Fruit fly (Drosophila melanogaster) whole organism, embryonic: ENCODE measurements around the gene CG12493.
A peak's percentile ranks its signal among the peaks of the same experiment; 100 is the strongest.

Experiments used
- ATbp ChIP-seq: fragments of 200-800 bp; sonication (Bioruptor generic); optimal IDR thresholded peaks from 2 replicates; lab custom pipeline; 2017; ENCODE audit warnings: missing biosample characterization, mild to moderate bottlenecking, missing genetic modification characterization, missing genetic modification reagents
- Bgb ChIP-seq: fragments of 200-800 bp; sonication (Bioruptor generic); IDR thresholded peaks from 2 replicates; pipeline ENCODE4 v1.3.6; 2022; ENCODE audit warnings: missing biosample characterization, missing genetic modification characterization; ENCODE audit not compliant: partially characterized antibody
- CG11504 ChIP-seq: fragments of 200-800 bp; sonication (Bioruptor generic); optimal IDR thresholded peaks from 3 replicates; lab custom pipeline; 2019; ENCODE audit warnings: missing biosample characterization, mild to moderate bottlenecking, missing genetic modification characterization, moderate library complexity
- CG11695 ChIP-seq: fragments of 200-800 bp; sonication (Bioruptor generic); IDR thresholded peaks from 3 replicates; pipeline ENCODE4 v1.3.6; 2022; ENCODE audit warnings: missing biosample characterization, missing genetic modification characterization
- CG1529 ChIP-seq: fragments of 200-800 bp; sonication (Bioruptor generic); optimal IDR thresholded peaks from 3 replicates; lab custom pipeline; 2018; ENCODE audit warnings: missing biosample characterization, missing genetic modification characterization
- CG1603 ChIP-seq: fragments of 200-800 bp; sonication (Bioruptor generic); optimal IDR thresholded peaks from 2 replicates; lab custom pipeline; 2019; ENCODE audit warnings: missing biosample characterization, mild to moderate bottlenecking, missing genetic modification characterization, moderate library complexity
- CG16815 ChIP-seq: fragments of 200-800 bp; sonication (Bioruptor generic); optimal IDR thresholded peaks from 3 replicates; lab custom pipeline; 2017; ENCODE audit warnings: missing biosample characterization, mild to moderate bottlenecking, missing genetic modification characterization
- CG17912 ChIP-seq: fragments of 200-800 bp; sonication (Bioruptor generic); optimal IDR thresholded peaks from 2 replicates; lab custom pipeline; 2018; ENCODE audit warnings: missing biosample characterization, mild to moderate bottlenecking, missing genetic modification characterization
- CG2129 ChIP-seq: fragments of 200-800 bp; sonication (Bioruptor generic); IDR thresholded peaks from 2 replicates; pipeline ENCODE4 v1.3.6; 2022; ENCODE audit warnings: missing biosample characterization, missing genetic modification characterization; ENCODE audit not compliant: partially characterized antibody
- CG2678 ChIP-seq: fragments of 200-800 bp; sonication (Bioruptor generic); optimal IDR thresholded peaks from 3 replicates; lab custom pipeline; 2019; ENCODE audit warnings: missing biosample characterization, mild to moderate bottlenecking, missing genetic modification characterization, moderate library complexity
- CG31441 ChIP-seq: fragments of 200-800 bp; sonication (Bioruptor generic); IDR thresholded peaks from 2 replicates; pipeline ENCODE4 v1.3.6; 2022; ENCODE audit warnings: missing biosample characterization, missing genetic modification characterization
- CG32767 ChIP-seq: fragments of 200-800 bp; sonication (Bioruptor generic); IDR thresholded peaks from 2 replicates; pipeline ENCODE4 v1.3.6; 2022; ENCODE audit warnings: missing biosample characterization, missing genetic modification characterization
- CG4730 ChIP-seq: fragments of 200-800 bp; sonication (Bioruptor generic); IDR thresholded peaks from 2 replicates; pipeline ENCODE4 v1.3.6; 2022; ENCODE audit warnings: missing biosample characterization, missing genetic modification characterization
- CG7357 ChIP-seq: fragments of 200-800 bp; sonication (Bioruptor generic); IDR thresholded peaks from 3 replicates; pipeline ENCODE4 v1.3.6; 2022; ENCODE audit warnings: missing biosample characterization, missing genetic modification characterization
- CG7839 ChIP-seq: fragments of 200-800 bp; sonication (Bioruptor generic); optimal IDR thresholded peaks from 3 replicates; lab custom pipeline; 2018; ENCODE audit warnings: missing biosample characterization, mild to moderate bottlenecking, missing genetic modification characterization, moderate library complexity
- CG7928 ChIP-seq: fragments of 200-800 bp; sonication (Bioruptor generic); optimal IDR thresholded peaks from 2 replicates; lab custom pipeline; 2017; ENCODE audit warnings: missing biosample characterization, mild to moderate bottlenecking, missing genetic modification characterization
- CG8089 ChIP-seq: fragments of 200-800 bp; sonication (Bioruptor generic); optimal IDR thresholded peaks from 3 replicates; lab custom pipeline; 2016; ENCODE audit warnings: missing biosample characterization, missing genetic modification characterization
- CG8359 ChIP-seq: fragments of 200-800 bp; sonication (Bioruptor generic); optimal IDR thresholded peaks from 2 replicates; lab custom pipeline; 2017; ENCODE audit warnings: missing biosample characterization, mild to moderate bottlenecking, missing genetic modification characterization, borderline replicate concordance
- CoRest ChIP-seq: fragments of 200-800 bp; sonication (Bioruptor generic); optimal IDR thresholded peaks from 3 replicates; lab custom pipeline; 2018; ENCODE audit warnings: missing biosample characterization, mild to moderate bottlenecking, missing genetic modification characterization, moderate library complexity
- D19B ChIP-seq: fragments of 200-800 bp; sonication (Bioruptor generic); optimal IDR thresholded peaks from 2 replicates; lab custom pipeline; 2017; ENCODE audit warnings: missing biosample characterization, mild to moderate bottlenecking, missing genetic modification characterization
- Dek ChIP-seq: fragments of 200-800 bp; sonication (Bioruptor generic); optimal IDR thresholded peaks from 3 replicates; lab custom pipeline; 2019; ENCODE audit warnings: missing biosample characterization, mild to moderate bottlenecking, missing genetic modification characterization, moderate library complexity
- Drgx ChIP-seq: fragments of 200-800 bp; sonication (Bioruptor generic); IDR thresholded peaks from 2 replicates; pipeline ENCODE4 v1.3.6; 2022; ENCODE audit warnings: missing biosample characterization, missing genetic modification characterization
- Ets65A ChIP-seq: fragments of 200-800 bp; sonication (Bioruptor generic); peaks from one replicate; lab custom pipeline; 2016; ENCODE audit warnings: missing biosample characterization, missing genetic modification characterization
- MTF-1 ChIP-seq: fragments of 200-800 bp; sonication (Bioruptor generic); optimal IDR thresholded peaks from 2 replicates; lab custom pipeline; 2018; ENCODE audit warnings: missing biosample characterization, mild to moderate bottlenecking, missing genetic modification characterization, borderline replicate concordance
- Sin3A ChIP-seq: fragments of >200 bp; optimal IDR thresholded peaks from 2 replicates; lab custom pipeline; 2018
- Sox102F ChIP-seq: fragments of 200-800 bp; sonication (Bioruptor generic); optimal IDR thresholded peaks from 2 replicates; lab custom pipeline; 2018; ENCODE audit warnings: missing biosample characterization, mild to moderate bottlenecking, missing genetic modification characterization, moderate library complexity
- YL-1 ChIP-seq: fragments of 200-800 bp; sonication (Bioruptor generic); optimal IDR thresholded peaks from 3 replicates; lab custom pipeline; 2017; ENCODE audit warnings: missing biosample characterization, mild to moderate bottlenecking, missing genetic modification characterization
- az2 ChIP-seq: fragments of 200-800 bp; sonication (Bioruptor generic); optimal IDR thresholded peaks from 3 replicates; lab custom pipeline; 2016; ENCODE audit warnings: missing biosample characterization, missing genetic modification characterization
- bsh ChIP-seq, 2 experiments: fragments of 200-800 bp; sonication (Bioruptor generic); optimal IDR thresholded peaks; 2 replicates each; lab custom pipeline; 2017 to 2018; ENCODE audit warnings: mild to moderate bottlenecking in 2 of 2, missing biosample characterization in 2 of 2, missing genetic modification characterization in 2 of 2, moderate library complexity in 1 of 2
- cg ChIP-seq: fragments of 200-800 bp; sonication (Bioruptor generic); optimal IDR thresholded peaks from 3 replicates; lab custom pipeline; 2019; ENCODE audit warnings: missing biosample characterization, mild to moderate bottlenecking, missing genetic modification characterization, moderate library complexity
- chif ChIP-seq, 2 experiments: fragments of 200-800 bp; sonication (Bioruptor generic); optimal IDR thresholded peaks; 3 replicates each; lab custom pipeline; 2016; ENCODE audit warnings: missing biosample characterization in 2 of 2, missing genetic modification characterization in 2 of 2
- fd3F ChIP-seq: fragments of 200-800 bp; sonication (Bioruptor generic); optimal IDR thresholded peaks from 2 replicates; lab custom pipeline; 2018; ENCODE audit warnings: missing biosample characterization, mild to moderate bottlenecking, missing genetic modification characterization, moderate library complexity
- gem ChIP-seq: fragments of 200-800 bp; sonication (Bioruptor generic); optimal IDR thresholded peaks from 2 replicates; lab custom pipeline; 2019; ENCODE audit warnings: missing biosample characterization, mild to moderate bottlenecking, missing genetic modification characterization, moderate library complexity
- hkb ChIP-seq, 2 experiments: fragments of 200-800 bp in 1 of 2; fragments of >200 bp in 1 of 2; sonication (Bioruptor generic) in 1 of 2; IDR thresholded peaks in 1 of 2; optimal IDR thresholded peaks in 1 of 2; 2 replicates each; pipeline versions ENCODE4 v1.3.6 to Lab custom; 2017 to 2022; ENCODE audit warnings: missing biosample characterization in 1 of 2, missing genetic modification characterization in 1 of 2
- lmd ChIP-seq: fragments of 200-800 bp; sonication (Bioruptor generic); IDR thresholded peaks from 2 replicates; pipeline ENCODE4 v1.3.6; 2022; ENCODE audit warnings: missing biosample characterization, missing genetic modification characterization
- mam ChIP-seq: fragments of 200-800 bp; sonication (Bioruptor generic); optimal IDR thresholded peaks from 3 replicates; lab custom pipeline; 2016; ENCODE audit warnings: missing biosample characterization, missing genetic modification characterization
- otp ChIP-seq: fragments of 200-800 bp; sonication (Bioruptor generic); IDR thresholded peaks from 3 replicates; pipeline ENCODE4, ENCODE4 v1.3.6; 2022; ENCODE audit warnings: missing biosample characterization, missing genetic modification characterization
- phol ChIP-seq: fragments of 200-800 bp; sonication (Bioruptor generic); optimal IDR thresholded peaks from 3 replicates; lab custom pipeline; 2018; ENCODE audit warnings: missing biosample characterization, mild to moderate bottlenecking, missing genetic modification characterization, moderate library complexity
- run ChIP-seq: fragments of 200-800 bp; sonication (Bioruptor generic); optimal IDR thresholded peaks from 3 replicates; lab custom pipeline; 2018; ENCODE audit warnings: missing biosample characterization, mild to moderate bottlenecking, missing genetic modification characterization
- tna ChIP-seq: fragments of 200-800 bp; sonication (Bioruptor generic); IDR thresholded peaks from 2 replicates; pipeline ENCODE4 v1.3.6; 2022; ENCODE audit warnings: missing biosample characterization, missing genetic modification characterization; ENCODE audit not compliant: partially characterized antibody
- vvl ChIP-seq: fragments of 200-800 bp; sonication (Bioruptor generic); IDR thresholded peaks from 2 replicates; pipeline ENCODE4 v1.3.6; 2022; ENCODE audit warnings: missing biosample characterization, missing genetic modification characterization
- zfh1 ChIP-seq: fragments of 200-800 bp; sonication (Bioruptor generic); IDR thresholded peaks from 3 replicates; pipeline ENCODE4 v1.3.6; 2022; ENCODE audit warnings: missing biosample characterization, missing genetic modification characterization

CG12493 gene

dm6 chr3L:4745143-4745542 is 8.4 kb downstream of the CG12493 start:
- TF ChIP-seq CG1603 (tag; lab: Kevin White, UChicago) (peak; percentile 11), bsh (GFP tag; optimal IDR thresholded peaks at IDR 0.05; lab: Kevin White, UChicago) (peak in 1 of 2 experiments; percentile 34), ATbp (GFP tag; lab: Kevin White, UChicago) (no peak), CG11504 (tag; lab: Kevin White, UChicago) (peak; percentile 10), gem (tag; lab: Kevin White, UChicago) (peak; percentile 12), zfh1 (GFP tag; lab: Robert Waterston, UW) (peak; percentile 27; the same call in 1 of the 3 replicates), cg (no peak), phol (peak; percentile 11), Sin3A (lab: Kevin White, UChicago) (no peak), fd3F (GFP tag; lab: Kevin White, UChicago) (no peak), CG7839 (tag; lab: Kevin White, UChicago) (peak; percentile 3), chif (GFP tag; optimal IDR thresholded peaks at IDR 0.05; lab: Kevin White, UChicago) (peak in 1 of 2 experiments; percentile 7)

- TF ChIP-seq lmd (GFP tag; lab: Robert Waterston, UW) (no peak), CG32767 (GFP tag; lab: Robert Waterston, UW) (no peak), Drgx (GFP tag; lab: Robert Waterston, UW) (peak; percentile 63), CG4730 (GFP tag; lab: Robert Waterston, UW) (0 out of 2 replicates have a peak, but pooled peaks have one; percentile 4), otp (no peak)
These were observed 16.9 kb downstream of the CG12493 start for dm6 chr3L:4736643-4737042.

- TF ChIP-seq bsh (GFP tag; optimal IDR thresholded peaks at IDR 0.05; lab: Kevin White, UChicago), result peak in 1 of 2 experiments; percentile 51
- peak; percentile 39; the same call in 1 of the 2 replicates for TF ChIP-seq Drgx (GFP tag; lab: Robert Waterston, UW)
- TF ChIP-seq CG1529 (GFP tag; lab: Kevin White, UChicago), result no peak
- TF ChIP-seq run (tag; lab: Kevin White, UChicago), result no peak
- TF ChIP-seq lmd (GFP tag; lab: Robert Waterston, UW), result no peak
- TF ChIP-seq MTF-1 (GFP tag; lab: Kevin White, UChicago), result no peak
- TF ChIP-seq CG11695, result no peak
- no peak for TF ChIP-seq Dek (tag; lab: Kevin White, UChicago)
These were observed 21.9 kb downstream of the CG12493 start for dm6 chr3L:4731687-4732086.

dm6 chr3L:4729805-4730204 is 23.7 kb downstream of the CG12493 start:
- 0 out of 2 replicates have a peak, but pooled peaks have one; percentile 10 for TF ChIP-seq Drgx (GFP tag; lab: Robert Waterston, UW)
- TF ChIP-seq CoRest, result no peak

dm6 chr3L:4721886-4722285 is 31.7 kb downstream of the CG12493 start:
- TF ChIP-seq YL-1 (GFP tag; lab: Kevin White, UChicago), result no peak
- TF ChIP-seq CG16815 (GFP tag; lab: Kevin White, UChicago), result no peak
- TF ChIP-seq CG1603 (tag; lab: Kevin White, UChicago), result no peak
- no peak for TF ChIP-seq vvl (GFP tag; lab: Robert Waterston, UW)
- no peak for TF ChIP-seq CG17912
- TF ChIP-seq tna (GFP tag; lab: Robert Waterston, UW), result no peak
- TF ChIP-seq CG7357, result 0 out of 3 replicates have a peak, but pooled peaks have one; percentile 42
- TF ChIP-seq CG2678 (tag; lab: Kevin White, UChicago), result peak; percentile 31
- peak; percentile 36 for TF ChIP-seq CG11504 (tag; lab: Kevin White, UChicago)
- TF ChIP-seq Drgx (GFP tag; lab: Robert Waterston, UW), result peak; percentile 93
- no peak for TF ChIP-seq CG8359 (GFP tag; lab: Kevin White, UChicago)
- TF ChIP-seq D19B (GFP tag; lab: Kevin White, UChicago), result no peak
- TF ChIP-seq CG2129, result no peak
- TF ChIP-seq CG8089 (GFP tag; lab: Kevin White, UChicago), result no peak
- TF ChIP-seq Sox102F (GFP tag; lab: Kevin White, UChicago), result peak; percentile 52
- no peak for TF ChIP-seq hkb (optimal IDR thresholded peaks at IDR 0.05; lab: Kevin White, UChicago)
- TF ChIP-seq hkb (GFP tag; IDR thresholded peaks at IDR 0.05; lab: Robert Waterston, UW), result no peak
- no peak for TF ChIP-seq Ets65A
- no peak for TF ChIP-seq Bgb (GFP tag; lab: Robert Waterston, UW)
- TF ChIP-seq mam (GFP tag; lab: Kevin White, UChicago), result no peak
- TF ChIP-seq az2 (GFP tag; lab: Kevin White, UChicago), result no peak
- TF ChIP-seq CG7928 (GFP tag; lab: Kevin White, UChicago), result no peak
- 0 out of 2 replicates have a peak, but pooled peaks have one; percentile 18 for TF ChIP-seq CG31441 (GFP tag; lab: Robert Waterston, UW)
